Worm (Caenorhabditis elegans): Measurements from ENCODE around the gene F56D6.13.
A peak's percentile ranks its signal among the peaks of the same experiment; 100 is the strongest.

The F56D6.13 gene

ce11 chrIV:3888963-3889362 lies 20.3 kb upstream of the F56D6.13 start, which contains the start of gene oac-21:
Gene oac-21, plus strand, starts transcription at chrIV:3889263.
- TF ChIP-seq R02D3.7 (tag; optimal IDR thresholded peaks at IDR 0.05) (no peak), hmg-1.1 (GFP tag; IDR thresholded peaks at IDR 0.05) (no peak), D1046.2 (GFP tag; IDR thresholded peaks at IDR 0.05) (no peak), cey-2 (tag; optimal IDR thresholded peaks at IDR 0.05; ENCODE audit: borderline replicate concordance, insufficient read depth) (no peak), sdz-12 (GFP tag; optimal IDR thresholded peaks at IDR 0.05) (no peak), ama-1 (optimal IDR thresholded peaks at IDR 0.05) (no peak), tag-97 (GFP tag; IDR thresholded peaks at IDR 0.05) (no peak)

ce11 chrIV:3892027-3892426 lies 17.2 kb upstream of the F56D6.13 start, which contains the start of gene F56D6.9:
Gene F56D6.9, plus strand, starts transcription at chrIV:3892327.
- TF ChIP-seq duxl-1 (tag; optimal IDR thresholded peaks at IDR 0.05; ENCODE audit: poor library complexity) (no peak), nhr-76 (tag; optimal IDR thresholded peaks at IDR 0.05) (no peak), vab-7 (GFP tag; IDR thresholded peaks at IDR 0.05) (no peak), aha-1 (tag) (no peak), hlh-11 (tag; optimal IDR thresholded peaks at IDR 0.05) (no peak), ceh-62 (tag; optimal IDR thresholded peaks at IDR 0.05) (no peak), tra-1 (GFP tag; IDR thresholded peaks at IDR 0.05) (no peak)

- no peak for TF ChIP-seq fkh-10 (GFP tag; optimal IDR thresholded peaks at IDR 0.05)
- peak in 1 of 2 experiments; percentile 74 for TF ChIP-seq unc-62 (GFP tag; optimal IDR thresholded peaks at IDR 0.05 in 1 of 2)
- no peak for TF ChIP-seq unc-62 (tag; optimal IDR thresholded peaks at IDR 0.05)
Observed at ce11 chrIV:3894004-3894480, 15.2 kb upstream of the F56D6.13 start, which contains the start of gene F56D6.8. Gene F56D6.8, minus strand, starts transcription at chrIV:3894430.

- TF ChIP-seq mes-2 (tag; optimal IDR thresholded peaks at IDR 0.05; ENCODE audit: poor library complexity, severe bottlenecking), result no peak
Observed at ce11 chrIV:3894770-3895169, 14.4 kb upstream of the F56D6.13 start, which contains the start of gene dct-8. Gene dct-8, plus strand, starts transcription at chrIV:3895070.

- TF ChIP-seq cey-2 (tag; optimal IDR thresholded peaks at IDR 0.05; ENCODE audit: borderline replicate concordance, insufficient read depth) (no peak), snpc-1.2 (GFP tag; IDR thresholded peaks at IDR 0.05) (no peak), aha-1 (tag) (peak; percentile 71), ceh-28 (tag; optimal IDR thresholded peaks at IDR 0.05) (no peak), zfp-2 (tag; optimal IDR thresholded peaks at IDR 0.05) (no peak), lir-3 (tag; optimal IDR thresholded peaks at IDR 0.05) (no peak), ctbp-1 (GFP tag; IDR thresholded peaks at IDR 0.05) (no peak), spr-3 (GFP tag; optimal IDR thresholded peaks at IDR 0.05) (no peak), nhr-6 (tag; optimal IDR thresholded peaks at IDR 0.05) (peak; percentile 75), zfp-3 (GFP tag; conservative IDR thresholded peaks at IDR 0.05) (0 out of 2 replicates have a peak, but pooled peaks have one; percentile 26), ceh-62 (tag; optimal IDR thresholded peaks at IDR 0.05) (no peak), zag-1 (tag; optimal IDR thresholded peaks at IDR 0.05) (no peak), tra-1 (GFP tag; IDR thresholded peaks at IDR 0.05) (peak; percentile 95), F49E8.2 (tag; optimal IDR thresholded peaks at IDR 0.05; ENCODE audit: borderline replicate concordance) (no peak), dmd-6 (GFP tag; IDR thresholded peaks at IDR 0.05) (peak; percentile 99), lin-38 (GFP tag; IDR thresholded peaks at IDR 0.05) (no peak), tag-97 (GFP tag; IDR thresholded peaks at IDR 0.05) (no peak), aly-2 (tag; optimal IDR thresholded peaks at IDR 0.05) (no peak), dve-1 (tag; optimal IDR thresholded peaks at IDR 0.05; ENCODE audit: insufficient read depth) (no peak), set-16 (GFP tag; IDR thresholded peaks at IDR 0.05) (no peak), ztf-7 (tag; optimal IDR thresholded peaks at IDR 0.05) (no peak), mes-2 (tag; optimal IDR thresholded peaks at IDR 0.05; ENCODE audit: poor library complexity, severe bottlenecking) (no peak), Y5F2A.4 (GFP tag; optimal IDR thresholded peaks at IDR 0.05) (no peak), F44E2.7 (GFP tag; IDR thresholded peaks at IDR 0.05) (no peak), pha-4 (GFP tag; IDR thresholded peaks at IDR 0.05) (no peak), pha-4 (tag; optimal IDR thresholded peaks at IDR 0.05) (peak; percentile 16), duxl-1 (tag; optimal IDR thresholded peaks at IDR 0.05; ENCODE audit: poor library complexity) (peak; percentile 47), nhr-28 (tag; optimal IDR thresholded peaks at IDR 0.05) (peak; percentile 97), dpl-1 (GFP tag; optimal IDR thresholded peaks at IDR 0.05) (no peak), ceh-20 (GFP tag; IDR thresholded peaks at IDR 0.05) (peak; percentile 66; the same call in 1 of the 2 replicates)
Observed at ce11 chrIV:3899719-3900554, 9.3 kb upstream of the F56D6.13 start, which contains the start of gene srz-62. Gene srz-62, plus strand, starts transcription at chrIV:3900504.
